Fruit fly (Drosophila melanogaster) whole organism, embryonic: ENCODE measurements around the gene CG15643.

Source experiments
- Aef1 ChIP-seq: fragments of 200-800 bp; sonication (Bioruptor generic); IDR thresholded peaks from 3 replicates; pipeline ENCODE4 v1.3.6; 2022; ENCODE audit warnings: missing biosample characterization, missing genetic modification characterization
- Bgb ChIP-seq: fragments of 200-800 bp; sonication (Bioruptor generic); IDR thresholded peaks from 2 replicates; pipeline ENCODE4 v1.3.6; 2022; ENCODE audit warnings: missing biosample characterization, missing genetic modification characterization; ENCODE audit not compliant: partially characterized antibody
- CG10321 ChIP-seq: fragments of 200-800 bp; sonication (Bioruptor generic); IDR thresholded peaks from 2 replicates; pipeline ENCODE4 v1.3.6; 2022; ENCODE audit warnings: missing biosample characterization, missing genetic modification characterization
- CG11093 ChIP-seq: fragments of 200-800 bp; sonication (Bioruptor generic); IDR thresholded peaks from 3 replicates; pipeline ENCODE4 v1.3.6; 2022; ENCODE audit warnings: missing biosample characterization, missing genetic modification characterization
- CG13287 ChIP-seq: fragments of 200-800 bp; sonication (Bioruptor generic); IDR thresholded peaks from 2 replicates; pipeline ENCODE4 v1.3.6; 2022; ENCODE audit warnings: missing biosample characterization, missing genetic modification characterization; ENCODE audit not compliant: partially characterized antibody
- CG13894 ChIP-seq: fragments of 200-800 bp; sonication (Bioruptor generic); optimal IDR thresholded peaks from 3 replicates; lab custom pipeline; 2018; ENCODE audit warnings: missing biosample characterization, mild to moderate bottlenecking, missing genetic modification characterization, moderate library complexity
- CG14965 ChIP-seq: fragments of 200-800 bp; sonication (Bioruptor generic); optimal IDR thresholded peaks from 2 replicates; lab custom pipeline; 2016; ENCODE audit warnings: missing biosample characterization, missing genetic modification characterization, borderline replicate concordance
- CG17385 ChIP-seq: fragments of 200-800 bp; sonication (Bioruptor generic); optimal IDR thresholded peaks from 3 replicates; lab custom pipeline; 2018; ENCODE audit warnings: missing biosample characterization, mild to moderate bottlenecking, missing genetic modification characterization
- CG2875 ChIP-seq: fragments of 200-800 bp; sonication (Bioruptor generic); optimal IDR thresholded peaks from 2 replicates; lab custom pipeline; 2017; ENCODE audit warnings: missing biosample characterization, mild to moderate bottlenecking, missing genetic modification characterization, missing genetic modification reagents
- CG3065 ChIP-seq: fragments of 200-800 bp; sonication (Bioruptor generic); optimal IDR thresholded peaks from 2 replicates; lab custom pipeline; 2016; ENCODE audit warnings: missing biosample characterization, missing genetic modification characterization
- CG31224 ChIP-seq: fragments of 200-800 bp; sonication (Bioruptor generic); IDR thresholded peaks from 2 replicates; pipeline ENCODE4 v1.3.6; 2022; ENCODE audit warnings: missing biosample characterization, missing genetic modification characterization
- CG31365 ChIP-seq: fragments of 200-800 bp; sonication (Bioruptor generic); optimal IDR thresholded peaks from 2 replicates; lab custom pipeline; 2018; ENCODE audit warnings: missing biosample characterization, mild to moderate bottlenecking, missing genetic modification characterization
- CG32767 ChIP-seq: fragments of 200-800 bp; sonication (Bioruptor generic); IDR thresholded peaks from 2 replicates; pipeline ENCODE4 v1.3.6; 2022; ENCODE audit warnings: missing biosample characterization, missing genetic modification characterization
- CG33557 ChIP-seq: fragments of 200-800 bp; sonication (Bioruptor generic); optimal IDR thresholded peaks from 2 replicates; lab custom pipeline; 2019; ENCODE audit warnings: missing biosample characterization, mild to moderate bottlenecking, missing genetic modification characterization, moderate library complexity
- CG3838 ChIP-seq: fragments of 200-800 bp; sonication (Bioruptor generic); optimal IDR thresholded peaks from 3 replicates; lab custom pipeline; 2016; ENCODE audit warnings: missing biosample characterization, missing genetic modification characterization
- CG7271 ChIP-seq: fragments of 200-800 bp; sonication (Bioruptor generic); optimal IDR thresholded peaks from 2 replicates; lab custom pipeline; 2018; ENCODE audit warnings: missing biosample characterization, mild to moderate bottlenecking, missing genetic modification characterization, moderate library complexity
- CG7786 ChIP-seq: fragments of 200-800 bp; sonication (Bioruptor generic); optimal IDR thresholded peaks from 2 replicates; lab custom pipeline; 2016; ENCODE audit warnings: missing biosample characterization, missing genetic modification characterization
- CG9932 ChIP-seq: fragments of 200-800 bp; sonication (Bioruptor generic); IDR thresholded peaks from 2 replicates; pipeline ENCODE4 v1.3.6; 2022; ENCODE audit warnings: missing biosample characterization, missing genetic modification characterization
- Dek ChIP-seq: fragments of 200-800 bp; sonication (Bioruptor generic); optimal IDR thresholded peaks from 3 replicates; lab custom pipeline; 2019; ENCODE audit warnings: missing biosample characterization, mild to moderate bottlenecking, missing genetic modification characterization, moderate library complexity
- Dip2 ChIP-seq: fragments of 200-800 bp; sonication (Bioruptor generic); IDR thresholded peaks from 2 replicates; pipeline ENCODE4 v1.3.6; 2022; ENCODE audit warnings: missing biosample characterization, missing genetic modification characterization
- Dp ChIP-seq: fragments of 200-800 bp; sonication (Bioruptor generic); optimal IDR thresholded peaks from 2 replicates; lab custom pipeline; 2018; ENCODE audit warnings: missing biosample characterization, mild to moderate bottlenecking, missing genetic modification characterization, moderate library complexity
- E2f2 ChIP-seq: fragments of 200-800 bp; sonication (Bioruptor generic); IDR thresholded peaks from 2 replicates; pipeline ENCODE4 v1.3.6; 2022; ENCODE audit warnings: missing biosample characterization, missing genetic modification characterization
- Elba2 ChIP-seq: fragments of 200-800 bp; sonication (Bioruptor generic); optimal IDR thresholded peaks from 3 replicates; lab custom pipeline; 2016; ENCODE audit warnings: missing biosample characterization, missing genetic modification characterization
- HmgZ ChIP-seq: fragments of 200-800 bp; sonication (Bioruptor generic); optimal IDR thresholded peaks from 2 replicates; lab custom pipeline; 2018; ENCODE audit warnings: missing biosample characterization, mild to moderate bottlenecking, missing genetic modification characterization
- Lhr ChIP-seq: fragments of 200-800 bp; sonication (Bioruptor generic); optimal IDR thresholded peaks from 3 replicates; lab custom pipeline; 2017; ENCODE audit warnings: mild to moderate bottlenecking, missing biosample characterization, missing genetic modification reagents, missing genetic modification characterization
- Optix ChIP-seq: fragments of 200-800 bp; sonication (Bioruptor generic); IDR thresholded peaks from 3 replicates; pipeline ENCODE4 v1.3.6; 2022; ENCODE audit warnings: missing biosample characterization, missing genetic modification characterization
- Poxn ChIP-seq: fragments of 200-800 bp; sonication (Bioruptor generic); IDR thresholded peaks from 2 replicates; pipeline ENCODE4 v1.3.6; 2022; ENCODE audit warnings: missing biosample characterization, missing genetic modification characterization
- Usf ChIP-seq: fragments of 200-800 bp; sonication (Bioruptor generic); optimal IDR thresholded peaks from 2 replicates; lab custom pipeline; 2017; ENCODE audit warnings: missing genotype, missing biosample characterization, missing genetic modification characterization
- ac ChIP-seq: fragments of 200-800 bp; sonication (Bioruptor generic); optimal IDR thresholded peaks from 3 replicates; lab custom pipeline; 2017; ENCODE audit warnings: missing biosample characterization, mild to moderate bottlenecking, missing genetic modification characterization
- bab2 ChIP-seq: fragments of 200-800 bp; sonication (Bioruptor generic); optimal IDR thresholded peaks from 2 replicates; lab custom pipeline; 2016; ENCODE audit warnings: missing biosample characterization, missing genetic modification characterization
- btn ChIP-seq: fragments of 200-800 bp; sonication (Bioruptor generic); optimal IDR thresholded peaks from 2 replicates; lab custom pipeline; 2016; ENCODE audit warnings: missing biosample characterization, missing genetic modification characterization
- crol ChIP-seq: fragments of 200-800 bp; sonication (Bioruptor generic); IDR thresholded peaks from 2 replicates; pipeline ENCODE4 v1.3.6; 2022; ENCODE audit warnings: missing biosample characterization, missing genetic modification characterization
- dan ChIP-seq: fragments of 200-800 bp; sonication (Bioruptor generic); IDR thresholded peaks from 2 replicates; pipeline ENCODE4 v1.3.6; 2022; ENCODE audit warnings: missing biosample characterization, missing genetic modification characterization
- dysf ChIP-seq: fragments of 200-800 bp; sonication (Bioruptor generic); IDR thresholded peaks from 3 replicates; pipeline ENCODE4 v1.3.6; 2022; ENCODE audit warnings: missing biosample characterization, missing genetic modification characterization
- en ChIP-seq: fragments of 200-800 bp; sonication (Bioruptor generic); optimal IDR thresholded peaks from 2 replicates; lab custom pipeline; 2016; ENCODE audit warnings: missing biosample characterization, missing genetic modification characterization
- exex ChIP-seq: fragments of 200-800 bp; sonication (Bioruptor generic); optimal IDR thresholded peaks from 4 replicates; lab custom pipeline; 2018; ENCODE audit warnings: missing biosample characterization, mild to moderate bottlenecking, missing genetic modification characterization, moderate library complexity
- gcm ChIP-seq: fragments of 200-800 bp; sonication (Bioruptor generic); optimal IDR thresholded peaks from 2 replicates; lab custom pipeline; 2019; ENCODE audit warnings: missing biosample characterization, mild to moderate bottlenecking, missing genetic modification characterization, moderate library complexity
- gfzf ChIP-seq: fragments of 200-800 bp; sonication (Bioruptor generic); optimal IDR thresholded peaks from 2 replicates; lab custom pipeline; 2016; ENCODE audit warnings: missing biosample characterization, mild to moderate bottlenecking, missing genetic modification characterization, moderate library complexity
- grn ChIP-seq: fragments of 200-800 bp; sonication (Bioruptor generic); optimal IDR thresholded peaks from 3 replicates; lab custom pipeline; 2017; ENCODE audit warnings: missing biosample characterization, missing genetic modification characterization
- klu ChIP-seq: fragments of 200-800 bp; sonication (Bioruptor generic); IDR thresholded peaks from 2 replicates; pipeline ENCODE4 v1.3.6; 2022; ENCODE audit warnings: missing biosample characterization, missing genetic modification characterization
- kni ChIP-seq: fragments of 200-800 bp; sonication (Bioruptor generic); optimal IDR thresholded peaks from 3 replicates; lab custom pipeline; 2017; ENCODE audit warnings: mild to moderate bottlenecking, missing biosample characterization, missing genetic modification reagents, missing genetic modification characterization
- knrl ChIP-seq: fragments of 200-800 bp; sonication (Bioruptor generic); IDR thresholded peaks from 3 replicates; pipeline ENCODE4 v1.3.6; 2022; ENCODE audit warnings: missing biosample characterization, missing genetic modification characterization; ENCODE audit not compliant: partially characterized antibody
- luna ChIP-seq: fragments of 200-800 bp; sonication (Bioruptor generic); optimal IDR thresholded peaks from 2 replicates; lab custom pipeline; 2016; ENCODE audit warnings: missing biosample characterization, missing genetic modification characterization
- nerfin-2 ChIP-seq: fragments of 200-800 bp; sonication (Bioruptor generic); IDR thresholded peaks from 2 replicates; pipeline ENCODE4 v1.3.6; 2022; ENCODE audit warnings: missing biosample characterization, missing genetic modification characterization; ENCODE audit not compliant: partially characterized antibody
- nmo ChIP-seq: fragments of 200-800 bp; sonication (Bioruptor generic); optimal IDR thresholded peaks from 2 replicates; lab custom pipeline; 2018; ENCODE audit warnings: missing biosample characterization, mild to moderate bottlenecking, missing genetic modification characterization, moderate library complexity
- org-1 ChIP-seq: fragments of 200-800 bp; sonication (Bioruptor generic); optimal IDR thresholded peaks from 2 replicates; lab custom pipeline; 2017; ENCODE audit warnings: missing biosample characterization, missing genetic modification characterization
- prd ChIP-seq, 3 experiments: fragments of >200 bp in 2 of 3; fragments of 200-800 bp in 1 of 3; sonication (Bioruptor generic) in 1 of 3; optimal IDR thresholded peaks in 2 of 3; IDR thresholded peaks in 1 of 3; 2 replicates in 2 of 3; 3 replicates in 1 of 3; pipeline versions ENCODE4 v1.3.6 to Lab custom; 2017 to 2022; ENCODE audit warnings: missing biosample characterization in 1 of 3, missing genetic modification characterization in 1 of 3
- ro ChIP-seq: fragments of 200-800 bp; sonication (Bioruptor generic); IDR thresholded peaks from 2 replicates; pipeline ENCODE4 v1.3.6; 2022; ENCODE audit warnings: missing biosample characterization, missing genetic modification characterization
- z ChIP-seq: fragments of 200-800 bp; sonication (Bioruptor generic); IDR thresholded peaks from 3 replicates; pipeline ENCODE4 v1.3.6; 2022; ENCODE audit warnings: missing biosample characterization, missing genetic modification characterization

CG15643 gene

dm6 chrX:15618953-15619630, 47.1 kb upstream of the CG15643 start (continued):
- TF ChIP-seq Bgb (no peak), btn (GFP tag; lab: Kevin White, UChicago) (peak; percentile 58), knrl (GFP tag; lab: Robert Waterston, UW) (no peak), HmgZ (tag; lab: Kevin White, UChicago) (peak; percentile 60), Optix (GFP tag; lab: Robert Waterston, UW) (peak; percentile 83), E2f2 (GFP tag; lab: Robert Waterston, UW) (peak; percentile 42; the same call in 1 of the 2 replicates), org-1 (GFP tag; lab: Kevin White, UChicago) (peak; percentile 68), CG33557 (GFP tag; lab: Kevin White, UChicago) (peak; percentile 57), CG11093 (GFP tag; lab: Robert Waterston, UW) (peak; percentile 76; the same call in 2 of the 3 replicates), ro (GFP tag; lab: Robert Waterston, UW) (peak; percentile 50), Dek (peak; percentile 61), Aef1 (GFP tag; lab: Robert Waterston, UW) (peak; percentile 78), CG14965 (GFP tag; lab: Kevin White, UChicago) (no peak), gcm (GFP tag; lab: Kevin White, UChicago) (peak; percentile 56), CG3065 (GFP tag; lab: Kevin White, UChicago) (peak; percentile 37), prd (optimal IDR thresholded peaks at IDR 0.05; lab: Kevin White, UChicago) (no peak), prd (GFP tag; IDR thresholded peaks at IDR 0.05; lab: Robert Waterston, UW) (peak; percentile 83), bab2 (GFP tag; lab: Kevin White, UChicago) (peak; percentile 73), exex (peak; percentile 44), luna (GFP tag; lab: Kevin White, UChicago) (no peak), Dip2 (GFP tag; lab: Robert Waterston, UW) (no peak), crol (GFP tag; lab: Robert Waterston, UW) (peak; percentile 93), en (GFP tag; lab: Kevin White, UChicago) (peak; percentile 43), Elba2 (no peak), nerfin-2 (GFP tag; lab: Robert Waterston, UW) (no peak), CG31224 (GFP tag; lab: Robert Waterston, UW) (peak; percentile 56), grn (GFP tag; lab: Kevin White, UChicago) (peak; percentile 88), CG32767 (GFP tag; lab: Robert Waterston, UW) (peak; percentile 40; the same call in 1 of the 2 replicates), dan (GFP tag; lab: Robert Waterston, UW) (peak; percentile 56; the same call in 1 of the 2 replicates), CG2875 (peak; percentile 76), CG13894 (no peak), klu (GFP tag; lab: Robert Waterston, UW) (peak; percentile 52; the same call in 1 of the 2 replicates), gfzf (no peak), z (GFP tag; lab: Robert Waterston, UW) (no peak), CG9932 (GFP tag; lab: Robert Waterston, UW) (peak; percentile 49; the same call in 1 of the 2 replicates), Dp (GFP tag; lab: Kevin White, UChicago) (no peak), CG17385 (GFP tag; lab: Kevin White, UChicago) (peak; percentile 78), CG3838 (no peak), nmo (GFP tag; lab: Kevin White, UChicago) (peak; percentile 88), Usf (GFP tag; lab: Kevin White, UChicago) (peak; percentile 50), CG7786 (GFP tag; lab: Kevin White, UChicago) (peak; percentile 77), CG7271 (tag; lab: Kevin White, UChicago) (no peak), kni (no peak), dysf (GFP tag; lab: Robert Waterston, UW) (peak; percentile 85), CG13287 (GFP tag; lab: Robert Waterston, UW) (no peak), CG10321 (GFP tag; lab: Robert Waterston, UW) (no peak), ac (GFP tag; lab: Kevin White, UChicago) (no peak), Lhr (peak; percentile 39), CG31365 (peak; percentile 52), Poxn (no peak)
